Worm (Caenorhabditis elegans): Measurements from ENCODE around the gene gadr-2.

The gadr-2 gene

ce11 chrIV:9485040-9485439, at the start of gene gadr-2:
Gene gadr-2 (minus strand): TSS chrIV:9485140.
- no peak for TF ChIP-seq unc-62 (GFP tag; optimal IDR thresholded peaks at IDR 0.05)

- TF ChIP-seq unc-62 (GFP tag; optimal IDR thresholded peaks at IDR 0.05): no peak
Measured at ce11 chrIV:9534342-9534741, 49.4 kb upstream of the gadr-2 start.

- no peak for TF ChIP-seq unc-62 (GFP tag; optimal IDR thresholded peaks at IDR 0.05)
Measured at ce11 chrIV:9533071-9533470, 48.1 kb upstream of the gadr-2 start, which contains the start of gene F56H11.2. Gene F56H11.2 (minus strand): TSS chrIV:9533171.

- TF ChIP-seq unc-62 (GFP tag; optimal IDR thresholded peaks at IDR 0.05): no peak
Measured at ce11 chrIV:9530768-9531167, 45.8 kb upstream of the gadr-2 start.

DNA sequence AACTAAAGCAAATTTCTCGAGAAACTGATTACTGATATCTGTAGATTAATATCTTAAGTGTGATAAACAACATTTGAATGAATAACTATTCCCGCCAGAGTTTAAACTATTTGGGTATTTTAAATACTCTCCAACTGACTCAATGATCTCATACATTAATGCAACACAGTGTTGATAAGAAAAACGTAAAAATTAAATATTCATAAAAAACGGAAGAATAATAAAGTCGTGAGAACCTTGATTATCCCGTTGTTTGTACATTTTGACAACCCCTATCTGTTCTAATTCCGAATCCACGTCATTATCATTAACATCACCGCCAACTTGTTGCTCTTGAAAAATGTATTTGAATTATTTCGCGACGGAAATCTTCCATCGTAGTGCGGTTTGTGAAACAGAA, 44.7 kb upstream of the gadr-2 start, which contains the start of gene elo-7:
elo-7 (plus strand) TSS at position 301 of the 400 bp plus-strand sequence.
- no peak for TF ChIP-seq unc-62 (GFP tag; optimal IDR thresholded peaks at IDR 0.05)

DNA sequence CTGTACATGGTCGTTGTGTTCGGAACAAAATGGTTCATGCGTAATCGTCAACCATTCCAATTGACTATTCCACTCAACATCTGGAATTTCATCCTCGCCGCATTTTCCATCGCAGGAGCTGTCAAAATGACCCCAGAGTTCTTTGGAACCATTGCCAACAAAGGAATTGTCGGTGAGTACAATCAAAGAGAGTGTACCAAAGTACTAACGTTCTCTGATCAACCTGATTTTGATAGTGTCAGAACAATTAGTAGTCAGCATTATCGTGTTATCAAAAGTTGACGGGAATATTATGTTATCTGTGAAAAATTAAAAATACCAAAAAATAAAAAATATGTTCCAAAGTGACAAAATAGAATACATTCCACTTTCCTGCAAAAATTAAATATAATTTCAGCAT, 42.1 kb upstream of the gadr-2 start:
- TF ChIP-seq unc-62 (GFP tag; optimal IDR thresholded peaks at IDR 0.05): no peak

ce11 chrIV:9525682-9526416, 40.9 kb upstream of the gadr-2 start, which contains the start of gene elo-1:
Gene elo-1 (plus strand): TSS chrIV:9526366.
- TF ChIP-seq unc-62 (GFP tag; optimal IDR thresholded peaks at IDR 0.05): no peak

DNA sequence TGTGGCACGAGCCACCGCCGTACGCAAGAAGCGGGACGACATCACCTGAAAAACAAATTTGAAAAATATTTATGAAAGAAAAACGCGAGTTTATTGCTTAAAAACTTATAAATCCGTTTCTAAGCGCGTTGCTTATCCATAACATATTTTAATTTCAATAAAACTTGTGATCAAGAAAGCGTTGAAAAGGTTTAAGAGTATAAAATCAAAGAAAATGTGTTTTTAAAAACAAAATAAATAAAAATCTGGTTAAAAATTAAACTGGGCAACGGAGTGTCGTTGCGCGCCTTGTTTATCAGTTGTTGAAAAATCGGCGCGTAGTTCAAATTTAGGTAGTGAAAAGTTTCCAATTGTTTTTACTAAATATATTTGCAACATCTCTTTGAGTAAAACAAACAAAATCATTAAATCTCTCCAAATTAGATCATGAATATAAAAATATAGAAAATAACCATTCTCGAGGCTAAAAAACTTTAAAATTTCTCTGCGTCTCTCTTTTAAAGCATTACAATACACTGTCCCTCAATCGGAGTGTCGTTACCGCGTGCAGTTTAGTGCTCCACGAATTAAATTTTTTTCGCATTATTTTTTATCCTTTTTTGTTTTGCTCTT, 40.0 kb upstream of the gadr-2 start, which contains the start of gene ndua-5:
ndua-5 (minus strand) TSS at position 51 of the 612 bp plus-strand sequence.
- TF ChIP-seq unc-62 (GFP tag; optimal IDR thresholded peaks at IDR 0.05): no peak

- no peak for TF ChIP-seq unc-62 (GFP tag; optimal IDR thresholded peaks at IDR 0.05)
Measured at ce11 chrIV:9523139-9523538, 38.2 kb upstream of the gadr-2 start.

DNA sequence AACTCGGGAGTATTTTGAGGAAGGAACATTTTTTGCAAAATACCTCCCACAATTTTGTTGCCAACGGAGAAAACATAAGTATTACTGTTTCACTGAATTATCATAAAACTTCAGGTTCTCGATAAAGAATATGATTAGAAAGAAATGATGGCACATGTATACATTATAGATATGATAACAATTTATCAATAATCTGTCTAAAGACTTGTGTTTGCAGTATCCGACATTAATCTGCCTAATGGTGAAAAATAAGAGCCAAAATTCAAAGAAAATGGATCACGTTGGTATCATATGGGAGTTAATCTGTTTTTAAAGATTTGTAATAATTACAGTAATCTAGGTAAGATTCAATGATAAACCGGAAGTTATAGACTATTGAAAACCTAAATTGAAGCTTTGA, 35.7 kb upstream of the gadr-2 start:
- no peak for TF ChIP-seq unc-62 (GFP tag; optimal IDR thresholded peaks at IDR 0.05)

DNA sequence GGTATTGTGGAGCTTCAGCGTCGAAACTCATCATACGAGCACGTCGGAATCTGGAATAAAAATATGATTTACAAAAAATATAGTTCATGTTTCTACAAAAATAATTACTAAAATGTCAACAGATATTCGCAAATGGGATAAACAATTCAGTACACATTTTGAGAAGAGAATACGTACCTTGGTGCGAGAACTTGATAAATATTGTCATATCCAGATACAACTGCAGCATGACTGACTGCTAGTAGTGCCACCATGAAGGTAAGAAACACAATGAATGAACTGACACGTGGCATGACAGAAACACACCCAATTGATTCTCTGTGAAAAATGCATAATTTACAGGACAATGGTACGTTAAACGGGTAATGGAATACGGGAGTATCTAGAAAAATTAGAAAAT, 33.7 kb upstream of the gadr-2 start, which contains the start of gene nlp-35:
nlp-35 (minus strand) TSS at position 319 of the 400 bp plus-strand sequence.
- no peak for TF ChIP-seq unc-62 (GFP tag; optimal IDR thresholded peaks at IDR 0.05)

- TF ChIP-seq unc-62 (GFP tag; optimal IDR thresholded peaks at IDR 0.05): no peak
Measured at ce11 chrIV:9516831-9517230, 31.9 kb upstream of the gadr-2 start, which contains the start of gene C33A12.19. Gene C33A12.19 (plus strand): TSS chrIV:9516999.

DNA sequence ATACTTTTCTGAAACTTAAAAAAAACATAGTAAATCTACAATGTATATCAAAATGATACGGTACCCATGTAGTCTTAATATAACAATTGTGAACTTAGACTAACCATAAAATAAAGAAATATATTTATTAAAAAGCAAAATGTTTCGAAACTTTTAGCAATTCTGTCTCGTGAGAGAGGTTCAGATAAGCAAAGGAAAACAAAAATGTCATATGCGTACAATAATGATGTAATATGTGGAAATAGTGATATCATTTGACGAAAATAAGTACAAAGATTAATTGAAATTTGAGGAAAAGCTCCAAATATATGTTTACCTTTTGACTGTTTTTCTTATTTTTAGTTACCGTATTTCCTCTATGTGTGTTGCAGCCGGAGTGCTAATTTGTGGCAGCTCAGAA, 29.2 kb upstream of the gadr-2 start:
- no peak for TF ChIP-seq unc-62 (GFP tag; optimal IDR thresholded peaks at IDR 0.05)

ce11 chrIV:9513360-9513777, 28.4 kb upstream of the gadr-2 start:
- TF ChIP-seq unc-62 (GFP tag; optimal IDR thresholded peaks at IDR 0.05): no peak

- no peak for TF ChIP-seq unc-62 (GFP tag; optimal IDR thresholded peaks at IDR 0.05)
Measured at ce11 chrIV:9512836-9513235, 27.9 kb upstream of the gadr-2 start, which contains the start of gene C33A12.3. Gene C33A12.3 (minus strand): TSS chrIV:9513002.

DNA sequence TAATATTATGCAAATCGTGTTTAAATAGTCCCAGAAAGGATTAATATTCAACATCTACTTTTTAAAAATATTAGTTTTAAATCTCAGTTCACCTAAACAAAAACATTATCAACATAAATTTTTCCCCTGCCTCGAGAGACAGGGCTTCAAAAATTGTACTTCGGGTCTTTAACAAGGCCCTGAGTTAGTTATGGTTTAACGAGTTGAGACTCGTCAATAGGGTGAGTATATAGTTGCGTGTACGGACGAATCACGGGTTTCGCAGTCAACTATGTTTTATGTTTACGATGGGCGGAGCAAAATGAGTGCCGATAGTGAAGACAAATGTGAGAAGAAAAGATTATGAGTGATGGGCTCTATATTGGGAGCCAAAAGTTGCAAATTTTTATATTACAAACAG, 26.7 kb upstream of the gadr-2 start:
- no peak for TF ChIP-seq unc-62 (GFP tag; optimal IDR thresholded peaks at IDR 0.05)

DNA sequence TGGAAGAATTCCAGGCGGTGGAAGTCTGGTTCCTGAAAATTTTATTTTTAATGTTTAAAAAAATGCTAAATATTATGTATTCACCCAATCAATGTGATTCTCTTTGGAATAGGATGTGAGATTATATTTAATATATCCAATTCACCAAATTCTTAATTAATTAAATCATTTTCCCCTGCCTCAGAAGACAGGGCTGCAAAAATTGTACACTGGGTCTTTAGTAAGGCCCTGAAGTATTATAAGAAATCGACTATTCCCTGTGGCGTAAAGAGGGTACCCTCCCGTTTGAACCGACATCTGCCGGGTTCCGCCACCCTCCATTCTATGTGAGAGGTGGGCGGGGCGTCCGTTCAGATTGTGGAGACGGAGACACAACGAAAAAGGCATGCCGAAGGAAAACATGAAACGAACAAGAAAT, 26.3 kb upstream of the gadr-2 start:
- no peak for TF ChIP-seq unc-62 (GFP tag; optimal IDR thresholded peaks at IDR 0.05)

Data from whole organism, dauer.